Worm (Caenorhabditis elegans): ENCODE measurements around the gene ceh-54.
A peak's percentile ranks its signal among the peaks of the same experiment; 100 is the strongest.

The ceh-54 gene

ce11 chrX:6187848-6188247 is 6.2 kb downstream of the ceh-54 start, which contains the start of gene T13C5.10:
TSS of gene T13C5.10 (plus strand) at chrX:6188148.
- TF ChIP-seq elt-3 (tag; optimal IDR thresholded peaks at IDR 0.05) = no peak
- TF ChIP-seq ceh-9 (tag; optimal IDR thresholded peaks at IDR 0.05) = no peak
- TF ChIP-seq nhr-43 (tag; optimal IDR thresholded peaks at IDR 0.05; ENCODE audit: poor library complexity, severe bottlenecking) = no peak
- TF ChIP-seq lin-15B (tag; optimal IDR thresholded peaks at IDR 0.05) = no peak
- no peak for TF ChIP-seq ceh-28 (tag; optimal IDR thresholded peaks at IDR 0.05)
- no peak for TF ChIP-seq ama-1 (optimal IDR thresholded peaks at IDR 0.05)
- no peak for TF ChIP-seq nhr-25 (tag; optimal IDR thresholded peaks at IDR 0.05)
- TF ChIP-seq R02D3.7 (tag; optimal IDR thresholded peaks at IDR 0.05) = no peak
- TF ChIP-seq nhr-67 (tag; optimal IDR thresholded peaks at IDR 0.05) = no peak
- TF ChIP-seq nhr-28 (tag; optimal IDR thresholded peaks at IDR 0.05) = no peak

ce11 chrX:6184709-6185108 is 9.3 kb downstream of the ceh-54 start, which contains the start of gene T13C5.2:
TSS of gene T13C5.2 (plus strand) at chrX:6185009.
- TF ChIP-seq snpc-4 (tag; optimal IDR thresholded peaks at IDR 0.05) (no peak), ceh-16 (tag; optimal IDR thresholded peaks at IDR 0.05) (no peak), nhr-28 (tag; optimal IDR thresholded peaks at IDR 0.05) (no peak), elt-2 (tag; optimal IDR thresholded peaks at IDR 0.05) (no peak), jun-1 (tag; optimal IDR thresholded peaks at IDR 0.05) (no peak), nfya-1 (tag; optimal IDR thresholded peaks at IDR 0.05; ENCODE audit: insufficient read depth) (no peak), ceh-28 (tag; optimal IDR thresholded peaks at IDR 0.05) (no peak), ceh-82 (tag; optimal IDR thresholded peaks at IDR 0.05) (no peak), elt-1 (tag; optimal IDR thresholded peaks at IDR 0.05) (no peak), tbx-2 (tag; optimal IDR thresholded peaks at IDR 0.05) (no peak), fkh-10 (GFP tag; optimal IDR thresholded peaks at IDR 0.05) (no peak), lin-39 (tag; optimal IDR thresholded peaks at IDR 0.05) (no peak), ztf-11 (tag; optimal IDR thresholded peaks at IDR 0.05) (no peak), fkh-2 (tag; optimal IDR thresholded peaks at IDR 0.05) (no peak)

DNA sequence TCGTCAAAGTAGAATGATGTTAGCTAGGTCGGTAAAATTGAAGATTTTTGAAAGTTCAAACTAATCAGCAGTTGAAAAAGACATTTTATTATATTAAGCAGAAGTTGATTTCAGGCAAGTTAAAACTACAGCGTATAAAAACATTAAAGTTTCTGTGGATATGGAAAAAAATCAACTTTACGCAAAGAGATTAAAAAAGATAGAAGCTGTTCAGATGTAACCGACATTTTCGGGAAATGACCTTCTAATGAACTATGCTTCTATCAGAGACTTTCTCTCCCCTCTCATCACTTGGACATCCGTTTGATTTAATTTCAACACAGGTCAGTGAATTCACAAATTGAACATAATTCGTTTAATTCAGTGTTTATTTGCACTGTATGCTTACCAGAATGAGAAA is 13.7 kb downstream of the ceh-54 start, which contains the start of gene T13C5.7:
Gene T13C5.7 (plus strand): TSS at position 301 of the 400 bp plus-strand sequence.
- TF ChIP-seq nhr-23 (tag; optimal IDR thresholded peaks at IDR 0.05) = peak; percentile 11
- TF ChIP-seq nhr-237 (tag; optimal IDR thresholded peaks at IDR 0.05) = no peak
- no peak for TF ChIP-seq mml-1 (tag; optimal IDR thresholded peaks at IDR 0.05)

DNA sequence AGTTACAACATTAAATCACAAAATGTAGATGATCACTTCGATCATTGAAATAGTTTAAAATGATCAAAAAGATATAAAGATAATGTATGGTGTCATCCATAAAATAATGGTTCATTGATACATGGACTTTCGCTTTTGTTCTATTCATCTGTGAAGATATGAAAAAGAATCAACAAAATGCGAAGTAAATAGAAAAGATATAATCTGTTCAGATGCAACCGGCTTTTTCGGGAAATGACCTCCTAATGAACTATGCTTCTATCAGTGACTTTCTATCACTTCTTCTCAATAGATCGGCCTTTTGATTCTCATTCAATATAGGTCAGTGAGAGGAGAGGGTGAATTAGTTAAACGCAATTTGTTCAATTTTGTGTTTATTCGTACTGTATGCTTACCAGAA is 15.1 kb downstream of the ceh-54 start:
- peak; percentile 38 for TF ChIP-seq nhr-43 (tag; optimal IDR thresholded peaks at IDR 0.05; ENCODE audit: poor library complexity, severe bottlenecking)
- peak; percentile 80 for TF ChIP-seq nhr-23 (tag; optimal IDR thresholded peaks at IDR 0.05)
- no peak for TF ChIP-seq lin-39 (tag; optimal IDR thresholded peaks at IDR 0.05)
- no peak for TF ChIP-seq nfya-1 (tag; optimal IDR thresholded peaks at IDR 0.05; ENCODE audit: insufficient read depth)

DNA sequence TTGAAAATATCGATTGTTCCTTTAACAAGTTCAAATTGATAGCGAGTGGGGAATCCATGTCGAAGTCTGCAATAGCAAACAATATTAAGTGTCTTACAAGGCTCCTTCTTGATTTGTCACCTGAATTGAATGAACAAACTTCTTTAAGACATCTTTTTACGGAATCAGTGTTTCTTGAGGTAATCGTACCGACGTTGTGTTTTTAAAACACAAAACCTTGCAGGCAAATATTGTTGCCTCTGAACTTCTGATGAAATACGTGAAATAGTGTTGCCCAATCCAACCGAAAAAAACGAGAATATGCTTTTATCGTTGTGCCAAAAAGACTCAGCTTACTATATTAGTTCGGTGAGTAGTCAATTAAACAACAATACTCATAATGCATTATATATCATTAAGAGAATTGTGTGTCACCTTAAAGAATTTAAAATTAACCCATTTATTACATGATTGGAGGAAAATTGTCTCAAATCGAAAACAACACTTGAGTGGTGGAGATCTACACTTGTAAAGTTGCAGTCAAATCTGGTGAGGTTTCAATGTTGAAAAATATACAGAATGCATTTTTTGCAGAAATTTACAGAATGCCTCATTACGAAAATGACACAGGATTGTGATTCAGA is 16.0 kb downstream of the ceh-54 start, which contains the start of the genes T25B2.4 and T13C5.3:
Gene T25B2.4 (plus strand): TSS at position 301 of the 623 bp plus-strand sequence.
Gene T13C5.3 (plus strand): TSS at position 573 of the 623 bp plus-strand sequence.
- TF ChIP-seq mml-1 (tag; optimal IDR thresholded peaks at IDR 0.05) = no peak
- no peak for TF ChIP-seq fkh-2 (tag; optimal IDR thresholded peaks at IDR 0.05)
- no peak for TF ChIP-seq lin-39 (tag; optimal IDR thresholded peaks at IDR 0.05)
- TF ChIP-seq nhr-237 (tag; optimal IDR thresholded peaks at IDR 0.05) = no peak
- no peak for TF ChIP-seq nhr-11 (tag; optimal IDR thresholded peaks at IDR 0.05)
- TF ChIP-seq mdl-1 (tag; optimal IDR thresholded peaks at IDR 0.05) = no peak
- TF ChIP-seq jun-1 (tag; optimal IDR thresholded peaks at IDR 0.05) = no peak
- TF ChIP-seq nhr-28 (tag; optimal IDR thresholded peaks at IDR 0.05) = no peak
- no peak for TF ChIP-seq nhr-77 (tag; optimal IDR thresholded peaks at IDR 0.05)
- TF ChIP-seq nhr-23 (tag; optimal IDR thresholded peaks at IDR 0.05) = no peak
- TF ChIP-seq egl-5 (tag; optimal IDR thresholded peaks at IDR 0.05) = no peak
- TF ChIP-seq nfya-1 (tag; optimal IDR thresholded peaks at IDR 0.05; ENCODE audit: insufficient read depth) = no peak
- no peak for TF ChIP-seq elt-2 (tag; optimal IDR thresholded peaks at IDR 0.05)
- TF ChIP-seq snpc-4 (tag; optimal IDR thresholded peaks at IDR 0.05) = no peak
- no peak for TF ChIP-seq sea-2 (GFP tag; optimal IDR thresholded peaks at IDR 0.05)
- no peak for TF ChIP-seq skn-1 (tag; optimal IDR thresholded peaks at IDR 0.05)

- TF ChIP-seq ceh-9 (tag; optimal IDR thresholded peaks at IDR 0.05) (no peak), pha-4 (tag; optimal IDR thresholded peaks at IDR 0.05) (no peak), nhr-11 (tag; optimal IDR thresholded peaks at IDR 0.05) (no peak), nhr-77 (tag; optimal IDR thresholded peaks at IDR 0.05) (no peak)
These were observed 18.2 kb downstream of the ceh-54 start, which contains the start of gene T25B2.3 for ce11 chrX:6175829-6176228. TSS of gene T25B2.3 (plus strand) at chrX:6176129.

Data from whole organism, L3 larva.